Fruit fly (Drosophila melanogaster): ENCODE measurements around the gene CG42327.

CG42327 gene

DNA sequence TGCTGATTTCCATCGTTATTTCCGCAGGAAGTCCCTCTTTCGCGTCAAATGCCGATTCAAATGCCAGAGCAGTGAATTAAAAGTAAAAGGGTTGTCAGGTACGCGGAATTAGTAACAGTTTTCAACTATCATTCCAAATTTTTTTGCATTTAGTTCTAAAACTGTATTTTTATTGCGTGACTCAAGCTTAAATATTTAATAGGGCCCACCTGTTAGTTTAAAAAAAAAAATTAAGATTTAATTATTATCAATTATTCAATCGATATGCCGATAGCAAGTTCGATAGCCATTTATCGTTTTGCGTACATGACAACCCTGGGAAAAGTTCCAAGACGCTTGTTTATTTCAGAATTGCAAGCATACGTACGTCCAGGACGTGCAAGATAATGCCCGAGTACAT lies 32.9 kb upstream of the CG42327 start, which contains the start of gene CG14711 (continued):
- TF ChIP-seq CG17385 (GFP tag; optimal IDR thresholded peaks at IDR 0.05) = peak; percentile 77
- peak; percentile 91 for TF ChIP-seq YL-1 (GFP tag; optimal IDR thresholded peaks at IDR 0.05)
- TF ChIP-seq CG2678 (tag; optimal IDR thresholded peaks at IDR 0.05) = no peak
- TF ChIP-seq crp (GFP tag; optimal IDR thresholded peaks at IDR 0.05) = peak in 1 of 2 experiments; percentile 52
- peak; percentile 83 for TF ChIP-seq ara (GFP tag; IDR thresholded peaks at IDR 0.05)
- peak; percentile 91 for TF ChIP-seq B-H2 (GFP tag; optimal IDR thresholded peaks at IDR 0.05)
- peak; percentile 75 for TF ChIP-seq CG11560 (tag; IDR thresholded peaks at IDR 0.05)
- TF ChIP-seq CG10979 (tag; optimal IDR thresholded peaks at IDR 0.05) = peak; percentile 81
- peak; percentile 84 for TF ChIP-seq CG14441 (GFP tag; IDR thresholded peaks at IDR 0.05)
- peak; percentile 20 for TF ChIP-seq gcm2 (GFP tag; optimal IDR thresholded peaks at IDR 0.05)
- TF ChIP-seq ftz-f1 (GFP tag; optimal IDR thresholded peaks at IDR 0.05) = peak; percentile 40
- TF ChIP-seq CG6854 (GFP tag; optimal IDR thresholded peaks at IDR 0.05) = peak; percentile 60
- TF ChIP-seq CG6272 (GFP tag; IDR thresholded peaks at IDR 0.05) = peak; percentile 77
- TF ChIP-seq CG33557 (GFP tag; optimal IDR thresholded peaks at IDR 0.05) = peak; percentile 82
- TF ChIP-seq ssp (GFP tag; IDR thresholded peaks at IDR 0.05) = peak; percentile 52
- peak in 1 of 2 experiments; percentile 64 for TF ChIP-seq Hr51 (GFP tag; optimal IDR thresholded peaks at IDR 0.05)
- peak; percentile 90 for TF ChIP-seq CG17829 (tag; optimal IDR thresholded peaks at IDR 0.05)
- TF ChIP-seq CG14965 (GFP tag; optimal IDR thresholded peaks at IDR 0.05; ENCODE audit: borderline replicate concordance) = no peak
- TF ChIP-seq Spps (tag; optimal IDR thresholded peaks at IDR 0.05) = peak; percentile 86
- peak; percentile 53 for TF ChIP-seq Mes4 (GFP tag; optimal IDR thresholded peaks at IDR 0.05)
- no peak for TF ChIP-seq emc (GFP tag; optimal IDR thresholded peaks at IDR 0.05)
- no peak for TF ChIP-seq CG6813 (GFP tag; optimal IDR thresholded peaks at IDR 0.05)
- TF ChIP-seq stc (GFP tag; IDR thresholded peaks at IDR 0.05) = peak; percentile 77
- TF ChIP-seq CG12299 (tag; optimal IDR thresholded peaks at IDR 0.05) = peak; percentile 85
- peak; percentile 39 for TF ChIP-seq maf-S (GFP tag; optimal IDR thresholded peaks at IDR 0.05)
- TF ChIP-seq ac (GFP tag; optimal IDR thresholded peaks at IDR 0.05) = peak; percentile 26
- peak; percentile 96 for TF ChIP-seq CG3995 (GFP tag; optimal IDR thresholded peaks at IDR 0.05)
- peak; percentile 83 for TF ChIP-seq Mad (GFP tag; optimal IDR thresholded peaks at IDR 0.05)
- peak; percentile 72 for TF ChIP-seq CG6254 (GFP tag; optimal IDR thresholded peaks at IDR 0.05)
- TF ChIP-seq run (tag; optimal IDR thresholded peaks at IDR 0.05) = no peak
- TF ChIP-seq Doc3 (GFP tag; IDR thresholded peaks at IDR 0.05; ENCODE audit: partially characterized antibody) = peak; percentile 79
- peak; percentile 78 for TF ChIP-seq peb (GFP tag; IDR thresholded peaks at IDR 0.05)
- peak; percentile 80 for TF ChIP-seq CG10366 (GFP tag; IDR thresholded peaks at IDR 0.05)
- peak; percentile 93 for TF ChIP-seq Dll (GFP tag; IDR thresholded peaks at IDR 0.05; ENCODE audit: partially characterized antibody)
- peak; percentile 67 for TF ChIP-seq Drgx (GFP tag; IDR thresholded peaks at IDR 0.05)
- peak; percentile 61; the same call in 1 of the 2 replicates for TF ChIP-seq CG4360 (GFP tag; IDR thresholded peaks at IDR 0.05)
- peak; percentile 53 for TF ChIP-seq CG13624 (GFP tag; optimal IDR thresholded peaks at IDR 0.05)
- peak; percentile 32 for TF ChIP-seq wek (GFP tag; optimal IDR thresholded peaks at IDR 0.05)
- peak; percentile 89 for TF ChIP-seq slbo (GFP tag; IDR thresholded peaks at IDR 0.05)
- TF ChIP-seq CG2712 (tag; optimal IDR thresholded peaks at IDR 0.05) = peak; percentile 90
- no peak for TF ChIP-seq br (optimal IDR thresholded peaks at IDR 0.05)
- peak; percentile 58 for TF ChIP-seq grn (GFP tag; optimal IDR thresholded peaks at IDR 0.05)
- no peak; the same call in none of the 2 replicates for TF ChIP-seq ato (GFP tag; IDR thresholded peaks at IDR 0.05; ENCODE audit: partially characterized antibody)
- TF ChIP-seq gce (GFP tag; IDR thresholded peaks at IDR 0.05) = peak; percentile 74; the same call in 1 of the 3 replicates
- TF ChIP-seq Chrac-16 (GFP tag; optimal IDR thresholded peaks at IDR 0.05) = peak; percentile 86
- peak; percentile 86 for TF ChIP-seq trem (tag; optimal IDR thresholded peaks at IDR 0.05)
- no peak for TF ChIP-seq fru (optimal IDR thresholded peaks at IDR 0.05)
- TF ChIP-seq Xbp1 (GFP tag; optimal IDR thresholded peaks at IDR 0.05) = peak; percentile 92
- TF ChIP-seq CrebB (tag; optimal IDR thresholded peaks at IDR 0.05) = peak; percentile 57
- TF ChIP-seq CG5245 (GFP tag; optimal IDR thresholded peaks at IDR 0.05) = peak; percentile 78
- TF ChIP-seq her (GFP tag; optimal IDR thresholded peaks at IDR 0.05) = no peak
